Worm (Caenorhabditis elegans): ENCODE measurements around the gene apc-10.

- TF ChIP-seq him-1 (tag; optimal IDR thresholded peaks at IDR 0.05) (no peak), W03F9.2 (tag; optimal IDR thresholded peaks at IDR 0.05) (no peak)
Measured at ce11 chrV:10428608-10429007, 2.5 kb upstream of the apc-10 start, which contains the start of gene tag-314.
